Worm (Caenorhabditis elegans): ENCODE results near the gene acr-8.

The acr-8 gene

ce11 chrX:10463542-10463941, 51.0 kb downstream of the acr-8 start, which contains the start of gene C39B10.1:
Gene C39B10.1 (minus strand): TSS chrX:10463642.
- TF ChIP-seq nhr-11 (tag; optimal IDR thresholded peaks at IDR 0.05): no peak
- TF ChIP-seq ama-1 (optimal IDR thresholded peaks at IDR 0.05): no peak
- TF ChIP-seq egl-27 (tag; optimal IDR thresholded peaks at IDR 0.05): no peak
- TF ChIP-seq elt-3 (tag; optimal IDR thresholded peaks at IDR 0.05): no peak
- no peak for TF ChIP-seq nhr-25 (tag; optimal IDR thresholded peaks at IDR 0.05)
- TF ChIP-seq nhr-12 (tag; optimal IDR thresholded peaks at IDR 0.05): no peak
- no peak for TF ChIP-seq ceh-16 (tag; optimal IDR thresholded peaks at IDR 0.05)
- no peak for TF ChIP-seq tbx-2 (tag; optimal IDR thresholded peaks at IDR 0.05)
- no peak for TF ChIP-seq aly-2 (tag; optimal IDR thresholded peaks at IDR 0.05)
- TF ChIP-seq mml-1 (tag; optimal IDR thresholded peaks at IDR 0.05): no peak
- no peak for TF ChIP-seq R02D3.7 (tag; optimal IDR thresholded peaks at IDR 0.05)
- no peak for TF ChIP-seq nhr-28 (tag; optimal IDR thresholded peaks at IDR 0.05)
- TF ChIP-seq nhr-67 (tag; optimal IDR thresholded peaks at IDR 0.05): no peak
- TF ChIP-seq fkh-2 (tag; optimal IDR thresholded peaks at IDR 0.05): no peak
- TF ChIP-seq mdl-1 (tag; optimal IDR thresholded peaks at IDR 0.05): no peak
- TF ChIP-seq nhr-23 (tag; optimal IDR thresholded peaks at IDR 0.05): no peak
- TF ChIP-seq sea-2 (GFP tag; optimal IDR thresholded peaks at IDR 0.05): no peak
- no peak for TF ChIP-seq egl-5 (tag; optimal IDR thresholded peaks at IDR 0.05)
- no peak for TF ChIP-seq ztf-11 (tag; optimal IDR thresholded peaks at IDR 0.05)
- TF ChIP-seq nhr-77 (tag; optimal IDR thresholded peaks at IDR 0.05): no peak

Data from whole organism, L3 larva.